Fruit fly (Drosophila melanogaster) whole organism, embryonic: ENCODE measurements around the gene CCDC53.
A peak's percentile ranks its signal among the peaks of the same experiment; 100 is the strongest.

ENCODE experiments used
- ATbp ChIP-seq: fragments of 200-800 bp; sonication (Bioruptor generic); optimal IDR thresholded peaks from 2 replicates; lab custom pipeline; 2017; ENCODE audit warnings: missing biosample characterization, mild to moderate bottlenecking, missing genetic modification characterization, missing genetic modification reagents
- Bdp1 ChIP-seq: fragments of 200-800 bp; sonication (Bioruptor generic); optimal IDR thresholded peaks from 3 replicates; lab custom pipeline; 2016; ENCODE audit warnings: missing biosample characterization, missing genetic modification characterization
- CG10543 ChIP-seq: fragments of 200-800 bp; sonication (Bioruptor generic); optimal IDR thresholded peaks from 3 replicates; lab custom pipeline; 2017; ENCODE audit warnings: missing biosample characterization, mild to moderate bottlenecking, missing genetic modification characterization, moderate library complexity
- CG13296 ChIP-seq: fragments of 200-800 bp; sonication (Bioruptor generic); optimal IDR thresholded peaks from 3 replicates; lab custom pipeline; 2018; ENCODE audit warnings: missing biosample characterization, mild to moderate bottlenecking, missing genetic modification characterization
- CG13424 ChIP-seq: fragments of 200-800 bp; sonication (Bioruptor generic); optimal IDR thresholded peaks from 2 replicates; lab custom pipeline; 2019; ENCODE audit warnings: missing biosample characterization, mild to moderate bottlenecking, missing genetic modification characterization, moderate library complexity
- CG13775 ChIP-seq: fragments of 200-800 bp; sonication (Bioruptor generic); optimal IDR thresholded peaks from 3 replicates; lab custom pipeline; 2017; ENCODE audit warnings: missing biosample characterization, mild to moderate bottlenecking, missing genetic modification characterization
- CG2129 ChIP-seq: fragments of 200-800 bp; sonication (Bioruptor generic); IDR thresholded peaks from 2 replicates; pipeline ENCODE4 v1.3.6; 2022; ENCODE audit warnings: missing biosample characterization, missing genetic modification characterization; ENCODE audit not compliant: partially characterized antibody
- CG2678 ChIP-seq: fragments of 200-800 bp; sonication (Bioruptor generic); optimal IDR thresholded peaks from 3 replicates; lab custom pipeline; 2019; ENCODE audit warnings: missing biosample characterization, mild to moderate bottlenecking, missing genetic modification characterization, moderate library complexity
- CG30431 ChIP-seq: fragments of 200-800 bp; sonication (Bioruptor generic); optimal IDR thresholded peaks from 2 replicates; lab custom pipeline; 2017; ENCODE audit warnings: missing biosample characterization, missing genetic modification characterization
- CG3065 ChIP-seq: fragments of 200-800 bp; sonication (Bioruptor generic); optimal IDR thresholded peaks from 2 replicates; lab custom pipeline; 2016; ENCODE audit warnings: missing biosample characterization, missing genetic modification characterization
- CG31388 ChIP-seq: fragments of 200-800 bp; sonication (Bioruptor generic); optimal IDR thresholded peaks from 2 replicates; lab custom pipeline; 2016; ENCODE audit warnings: missing biosample characterization, missing genetic modification characterization
- CG32772 ChIP-seq: fragments of 200-800 bp; sonication (Bioruptor generic); IDR thresholded peaks from 2 replicates; pipeline ENCODE4 v1.3.6; 2022; ENCODE audit warnings: missing biosample characterization, missing genetic modification characterization
- CG34376 ChIP-seq: fragments of 200-800 bp; sonication (Bioruptor generic); optimal IDR thresholded peaks from 2 replicates; lab custom pipeline; 2018; ENCODE audit warnings: missing biosample characterization, mild to moderate bottlenecking, missing genetic modification characterization
- CG8359 ChIP-seq: fragments of 200-800 bp; sonication (Bioruptor generic); optimal IDR thresholded peaks from 2 replicates; lab custom pipeline; 2017; ENCODE audit warnings: missing biosample characterization, mild to moderate bottlenecking, missing genetic modification characterization, borderline replicate concordance
- D ChIP-seq, 2 experiments: fragments of 200-800 bp in 1 of 2; fragments of >200 bp in 1 of 2; sonication (Bioruptor generic) in 1 of 2; optimal IDR thresholded peaks; 2 replicates in 1 of 2; 3 replicates in 1 of 2; lab custom pipeline; 2017; ENCODE audit warnings: mild to moderate bottlenecking in 1 of 2, missing biosample characterization in 1 of 2, missing genetic modification characterization in 1 of 2, missing genetic modification reagents in 1 of 2
- Dbx ChIP-seq: fragments of 200-800 bp; sonication (Bioruptor generic); IDR thresholded peaks from 3 replicates; pipeline ENCODE4 v1.3.6; 2022; ENCODE audit warnings: missing biosample characterization, missing genetic modification characterization
- Drgx ChIP-seq: fragments of 200-800 bp; sonication (Bioruptor generic); IDR thresholded peaks from 2 replicates; pipeline ENCODE4 v1.3.6; 2022; ENCODE audit warnings: missing biosample characterization, missing genetic modification characterization
- Med ChIP-seq: fragments of 200-800 bp; sonication (Bioruptor generic); peaks from one replicate; lab custom pipeline; 2016; ENCODE audit warnings: missing biosample characterization, missing genetic modification characterization, mild to moderate bottlenecking, inconsistent platforms, moderate library complexity
- Myb ChIP-seq: fragments of 200-800 bp; sonication (Bioruptor generic); optimal IDR thresholded peaks from 2 replicates; lab custom pipeline; 2016; ENCODE audit warnings: missing biosample characterization, missing genetic modification characterization
- NC2α ChIP-seq: fragments of 200-800 bp; sonication (Bioruptor generic); optimal IDR thresholded peaks from 2 replicates; lab custom pipeline; 2016; ENCODE audit warnings: missing biosample characterization, missing genetic modification characterization
- NFAT ChIP-seq: fragments of 200-800 bp; sonication (Bioruptor generic); IDR thresholded peaks from 2 replicates; pipeline ENCODE4 v1.3.6; 2022; ENCODE audit warnings: missing biosample characterization, missing genetic modification characterization
- Pdp1 ChIP-seq, 2 experiments: fragments of 200-800 bp; sonication (Bioruptor generic); optimal IDR thresholded peaks; 3 replicates each; lab custom pipeline; 2016; ENCODE audit warnings: missing biosample characterization in 2 of 2, missing genetic modification characterization in 2 of 2, mild to moderate bottlenecking in 1 of 2, moderate library complexity in 1 of 2
- Rx ChIP-seq: fragments of 200-800 bp; sonication (Bioruptor generic); IDR thresholded peaks from 2 replicates; pipeline ENCODE4 v1.3.6; 2022; ENCODE audit warnings: missing biosample characterization, missing genetic modification characterization
- Scr ChIP-seq: fragments of 200-800 bp; sonication (Bioruptor generic); IDR thresholded peaks from 2 replicates; pipeline ENCODE4 v1.3.6; 2022; ENCODE audit warnings: missing biosample characterization, missing genetic modification characterization; ENCODE audit not compliant: partially characterized antibody
- Trl ChIP-seq, 3 experiments: fragments of >200 bp in 2 of 3; fragments of 200-800 bp in 1 of 3; sonication (Bioruptor generic) in 1 of 3; optimal IDR thresholded peaks; 2 replicates in 1 of 3; 3 replicates in 2 of 3; lab custom pipeline; 2016 to 2017; ENCODE audit warnings: missing biosample characterization in 1 of 3, missing genetic modification characterization in 1 of 3
- al ChIP-seq: fragments of 200-800 bp; sonication (Bioruptor generic); IDR thresholded peaks from 2 replicates; pipeline ENCODE4 v1.3.6; 2022; ENCODE audit warnings: missing biosample characterization, missing genetic modification characterization
- br ChIP-seq: fragments of >200 bp; optimal IDR thresholded peaks from 2 replicates; lab custom pipeline; 2017
- chif ChIP-seq, 2 experiments: fragments of 200-800 bp; sonication (Bioruptor generic); optimal IDR thresholded peaks; 3 replicates each; lab custom pipeline; 2016; ENCODE audit warnings: missing biosample characterization in 2 of 2, missing genetic modification characterization in 2 of 2
- dan ChIP-seq: fragments of 200-800 bp; sonication (Bioruptor generic); IDR thresholded peaks from 2 replicates; pipeline ENCODE4 v1.3.6; 2022; ENCODE audit warnings: missing biosample characterization, missing genetic modification characterization
- dpn ChIP-seq, 2 experiments: fragments of 200-800 bp; sonication (Bioruptor generic); optimal IDR thresholded peaks; 3 replicates each; lab custom pipeline; 2016; ENCODE audit warnings: missing biosample characterization in 2 of 2, missing genetic modification characterization in 2 of 2
- exex ChIP-seq: fragments of 200-800 bp; sonication (Bioruptor generic); optimal IDR thresholded peaks from 4 replicates; lab custom pipeline; 2018; ENCODE audit warnings: missing biosample characterization, mild to moderate bottlenecking, missing genetic modification characterization, moderate library complexity
- fd102C ChIP-seq: fragments of 200-800 bp; sonication (Bioruptor generic); optimal IDR thresholded peaks from 2 replicates; lab custom pipeline; 2018; ENCODE audit warnings: missing biosample characterization, mild to moderate bottlenecking, missing genetic modification characterization, moderate library complexity
- fd3F ChIP-seq: fragments of 200-800 bp; sonication (Bioruptor generic); optimal IDR thresholded peaks from 2 replicates; lab custom pipeline; 2018; ENCODE audit warnings: missing biosample characterization, mild to moderate bottlenecking, missing genetic modification characterization, moderate library complexity
- gcm ChIP-seq: fragments of 200-800 bp; sonication (Bioruptor generic); optimal IDR thresholded peaks from 2 replicates; lab custom pipeline; 2019; ENCODE audit warnings: missing biosample characterization, mild to moderate bottlenecking, missing genetic modification characterization, moderate library complexity
- ham ChIP-seq: fragments of 200-800 bp; sonication (Bioruptor generic); IDR thresholded peaks from 2 replicates; pipeline ENCODE4 v1.3.6; 2022; ENCODE audit warnings: missing biosample characterization, missing genetic modification characterization
- inv ChIP-seq: fragments of 200-800 bp; sonication (Bioruptor generic); IDR thresholded peaks from 2 replicates; pipeline ENCODE4 v1.3.6; 2022; ENCODE audit warnings: missing biosample characterization, missing genetic modification characterization; ENCODE audit not compliant: partially characterized antibody
- lilli ChIP-seq: fragments of 200-800 bp; sonication (Bioruptor generic); optimal IDR thresholded peaks from 3 replicates; lab custom pipeline; 2016; ENCODE audit warnings: missing biosample characterization, missing genetic modification characterization
- phol ChIP-seq: fragments of 200-800 bp; sonication (Bioruptor generic); optimal IDR thresholded peaks from 3 replicates; lab custom pipeline; 2018; ENCODE audit warnings: missing biosample characterization, mild to moderate bottlenecking, missing genetic modification characterization, moderate library complexity
- prd ChIP-seq, 3 experiments: fragments of >200 bp in 2 of 3; fragments of 200-800 bp in 1 of 3; sonication (Bioruptor generic) in 1 of 3; optimal IDR thresholded peaks in 2 of 3; IDR thresholded peaks in 1 of 3; 2 replicates in 2 of 3; 3 replicates in 1 of 3; pipeline versions ENCODE4 v1.3.6 to Lab custom; 2017 to 2022; ENCODE audit warnings: missing biosample characterization in 1 of 3, missing genetic modification characterization in 1 of 3
- pros ChIP-seq: fragments of 200-800 bp; sonication (Bioruptor generic); optimal IDR thresholded peaks from 3 replicates; lab custom pipeline; 2019; ENCODE audit warnings: missing biosample characterization, mild to moderate bottlenecking, missing genetic modification characterization, moderate library complexity
- scrt ChIP-seq: fragments of 200-800 bp; sonication (Bioruptor generic); optimal IDR thresholded peaks from 2 replicates; lab custom pipeline; 2018; ENCODE audit warnings: missing biosample characterization, mild to moderate bottlenecking, missing genetic modification characterization, moderate library complexity
- sd ChIP-seq: fragments of 200-800 bp; sonication (Bioruptor generic); optimal IDR thresholded peaks from 3 replicates; lab custom pipeline; 2018; ENCODE audit warnings: missing biosample characterization, mild to moderate bottlenecking, missing genetic modification characterization, moderate library complexity
- slbo ChIP-seq: fragments of 200-800 bp; sonication (Bioruptor generic); IDR thresholded peaks from 2 replicates; pipeline ENCODE4 v1.3.6; 2022; ENCODE audit warnings: missing biosample characterization, missing genetic modification characterization
- unc-4 ChIP-seq: fragments of 200-800 bp; sonication (Bioruptor generic); IDR thresholded peaks from 2 replicates; pipeline ENCODE4 v1.3.6; 2022; ENCODE audit warnings: missing biosample characterization, missing genetic modification characterization; ENCODE audit not compliant: partially characterized antibody
- vfl ChIP-seq: fragments of 200-800 bp; sonication (Bioruptor generic); optimal IDR thresholded peaks from 2 replicates; lab custom pipeline; 2016; ENCODE audit warnings: missing biosample characterization, missing genetic modification characterization

Gene CCDC53

DNA sequence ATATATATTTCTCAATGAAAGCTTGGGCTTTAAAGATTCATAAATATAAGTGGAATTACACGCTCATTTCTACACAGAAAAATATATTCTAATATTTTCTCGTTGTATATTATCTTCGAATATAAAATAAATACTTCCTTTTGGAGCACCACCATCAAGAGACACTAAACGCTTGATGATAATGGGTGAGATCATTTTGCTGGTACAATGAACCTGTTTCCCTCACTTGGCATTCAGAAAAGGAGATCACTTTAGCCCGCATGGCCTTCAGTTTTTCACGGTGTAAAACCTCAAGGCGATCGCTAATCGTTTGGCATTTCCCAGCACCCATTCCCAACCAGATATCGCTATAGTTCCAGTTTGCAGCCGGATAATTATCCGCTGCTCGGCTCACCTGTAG is 34.9 kb upstream of the CCDC53 start (continued):
- TF ChIP-seq CG2678 (peak; percentile 20), Drgx (GFP tag; lab: Robert Waterston, UW) (peak; percentile 48), CG10543 (no peak), dpn (GFP tag; optimal IDR thresholded peaks at IDR 0.05; lab: Kevin White, UChicago) (no peak), Rx (GFP tag; lab: Robert Waterston, UW) (no peak), dan (GFP tag; lab: Robert Waterston, UW) (no peak), exex (no peak), CG3065 (no peak), CG31388 (GFP tag; lab: Kevin White, UChicago) (no peak), gcm (GFP tag; lab: Kevin White, UChicago) (no peak), Trl (optimal IDR thresholded peaks at IDR 0.05; lab: Kevin White, UChicago) (no peak), Trl (GFP tag; optimal IDR thresholded peaks at IDR 0.05; lab: Kevin White, UChicago) (no peak), CG13424 (tag; lab: Kevin White, UChicago) (no peak), Myb (GFP tag; lab: Kevin White, UChicago) (no peak), al (GFP tag; lab: Robert Waterston, UW) (peak; percentile 11; the same call in 1 of the 2 replicates), slbo (GFP tag; lab: Robert Waterston, UW) (peak; percentile 27; the same call in 1 of the 2 replicates), fd102C (GFP tag; lab: Kevin White, UChicago) (no peak), chif (GFP tag; optimal IDR thresholded peaks at IDR 0.05; lab: Kevin White, UChicago) (no peak), pros (GFP tag; lab: Kevin White, UChicago) (no peak), fd3F (no peak), D (optimal IDR thresholded peaks at IDR 0.05; lab: Kevin White, UChicago) (no peak), D (GFP tag; optimal IDR thresholded peaks at IDR 0.05; lab: Kevin White, UChicago) (no peak), CG13296 (no peak), lilli (GFP tag; lab: Kevin White, UChicago) (no peak), CG34376 (GFP tag; lab: Kevin White, UChicago) (no peak), CG13775 (no peak), CG32772 (no peak), prd (optimal IDR thresholded peaks at IDR 0.05; lab: Kevin White, UChicago) (no peak), prd (GFP tag; IDR thresholded peaks at IDR 0.05; lab: Robert Waterston, UW) (peak; percentile 26; the same call in 1 of the 3 replicates), br (lab: Kevin White, UChicago) (no peak), CG30431 (GFP tag; lab: Kevin White, UChicago) (no peak), sd (no peak), Scr (no peak), scrt (GFP tag; lab: Kevin White, UChicago) (no peak), CG2129 (no peak), NFAT (GFP tag; lab: Robert Waterston, UW) (peak; percentile 15; the same call in 1 of the 2 replicates), Med (GFP tag; lab: Kevin White, UChicago) (peak; percentile 46), NC2α (GFP tag; lab: Kevin White, UChicago) (no peak), CG8359 (no peak), vfl (no peak), Pdp1 (GFP tag; optimal IDR thresholded peaks at IDR 0.05; lab: Kevin White, UChicago) (no peak), phol (tag; lab: Kevin White, UChicago) (no peak), Dbx (no peak), ATbp (GFP tag; lab: Kevin White, UChicago) (no peak), ham (GFP tag; lab: Robert Waterston, UW) (no peak), inv (GFP tag; lab: Robert Waterston, UW) (no peak), unc-4 (GFP tag; lab: Robert Waterston, UW) (no peak), Bdp1 (GFP tag; lab: Kevin White, UChicago) (no peak)
